Worm (Caenorhabditis elegans): Measurements from ENCODE around the gene eif-2Bgamma.

DNA sequence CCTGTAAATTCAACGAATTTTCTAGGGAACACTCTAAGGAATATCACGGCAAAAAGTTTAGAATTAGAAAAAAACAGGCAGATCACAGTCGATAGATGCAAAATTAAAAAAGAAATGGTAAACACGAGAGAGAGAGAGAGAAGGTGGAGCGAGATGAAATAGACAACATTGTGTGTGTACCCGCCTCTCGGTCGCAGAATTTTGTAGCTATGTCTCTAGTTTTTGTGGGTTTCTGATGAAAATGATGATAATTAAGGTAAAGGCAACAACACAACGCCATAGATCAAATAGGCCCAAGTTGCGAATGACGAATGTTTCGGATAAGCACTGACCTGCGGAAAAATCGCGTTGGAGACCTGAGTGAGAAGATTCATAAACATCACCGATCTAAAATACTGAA, 6.1 kb upstream of the eif-2Bgamma start, which contains the start of gene sod-1:
- no peak for TF ChIP-seq F22D6.2 (tag; optimal IDR thresholded peaks at IDR 0.05)
- no peak for TF ChIP-seq unc-62 (GFP tag; optimal IDR thresholded peaks at IDR 0.05)
- TF ChIP-seq sptf-2 (GFP tag; optimal IDR thresholded peaks at IDR 0.05), result no peak
- no peak for TF ChIP-seq rcor-1 (GFP tag; IDR thresholded peaks at IDR 0.05)

All from whole organism, young adult.